Worm (Caenorhabditis elegans) whole organism, L4 larva: ENCODE data around the gene lin-42.

Source experiments
- D1046.2 ChIP-seq: fragments of 200-800 bp; sonication (Bioruptor generic); IDR thresholded peaks from 2 replicates; pipeline ENCODE4 v1.3.6; 2022; ENCODE audit warnings: missing genetic modification characterization, missing compliant biosample characterization
- Y5F2A.4 ChIP-seq: fragments of 200-800 bp; sonication (Bioruptor generic); optimal IDR thresholded peaks from 2 replicates; lab custom pipeline; 2018; ENCODE audit warnings: mild to moderate bottlenecking, missing genetic modification characterization, missing compliant biosample characterization
- ZK546.5 ChIP-seq, 2 experiments: sonication (generic microtip); optimal IDR thresholded peaks; 2 replicates each; lab custom pipeline; 2017; ENCODE audit warnings: missing biosample characterization in 2 of 2, missing genetic modification characterization in 2 of 2
- aly-2 ChIP-seq: sonication (generic microtip); optimal IDR thresholded peaks from 2 replicates; lab custom pipeline; 2018; ENCODE audit warnings: missing biosample characterization, missing genetic modification characterization
- arid-1 ChIP-seq: fragments of 200-800 bp; sonication (Bioruptor generic); conservative IDR thresholded peaks from 2 replicates; pipeline ENCODE4 v1.3.6; 2022; ENCODE audit warnings: missing genetic modification reagents, missing genetic modification characterization, missing compliant biosample characterization
- ceh-20 ChIP-seq: fragments of 200-800 bp; sonication (Bioruptor generic); IDR thresholded peaks from 2 replicates; pipeline ENCODE4 v1.3.6; 2022; ENCODE audit warnings: missing genetic modification reagents, missing genetic modification characterization, missing compliant biosample characterization
- ceh-32 ChIP-seq: sonication (generic microtip); optimal IDR thresholded peaks from 2 replicates; lab custom pipeline; 2016; ENCODE audit warnings: mild to moderate bottlenecking, missing genetic modification characterization, missing compliant biosample characterization; ENCODE audit not compliant: poor library complexity
- ces-1 ChIP-seq: fragments of 150-350 bp; sonication (generic microtip); optimal IDR thresholded peaks from 4 replicates; lab custom pipeline; 2014; ENCODE audit warnings: missing biosample characterization, missing genetic modification reagents, missing genetic modification characterization
- daf-16 ChIP-seq, 3 experiments: sonication (generic microtip); optimal IDR thresholded peaks; 2 replicates each; lab custom pipeline; 2016 to 2017; ENCODE audit warnings: missing genetic modification characterization in 3 of 3, missing genetic modification reagents in 3 of 3, mild to moderate bottlenecking in 2 of 3, missing compliant biosample characterization in 2 of 3, missing biosample characterization in 1 of 3, moderate library complexity in 1 of 3
- duxl-1 ChIP-seq: sonication (generic microtip); optimal IDR thresholded peaks from 2 replicates; lab custom pipeline; 2016; ENCODE audit warnings: mild to moderate bottlenecking, missing genetic modification characterization, moderate library complexity, missing compliant biosample characterization; ENCODE audit not compliant: poor library complexity
- dve-1 ChIP-seq: sonication (generic microtip); optimal IDR thresholded peaks from 2 replicates; lab custom pipeline; 2017; ENCODE audit warnings: antibody characterized with exemption, mild to moderate bottlenecking, missing genetic modification characterization, missing compliant biosample characterization; ENCODE audit not compliant: insufficient read depth
- egl-43 ChIP-seq: fragments of 200-800 bp; sonication (Bioruptor generic); IDR thresholded peaks from 2 replicates; pipeline ENCODE4 v1.3.6; 2022; ENCODE audit warnings: missing genetic modification reagents, missing genetic modification characterization, missing compliant biosample characterization
- hlh-30 ChIP-seq: sonication (generic microtip); optimal IDR thresholded peaks from 2 replicates; lab custom pipeline; 2017; ENCODE audit warnings: antibody characterized with exemption, mild to moderate bottlenecking, missing genetic modification characterization, missing compliant biosample characterization; ENCODE audit not compliant: insufficient read depth
- lin-29 ChIP-seq: fragments of 200-800 bp; sonication (Bioruptor generic); IDR thresholded peaks from 2 replicates; pipeline ENCODE4 v1.3.6; 2022; ENCODE audit warnings: missing genetic modification reagents, missing genetic modification characterization, missing compliant biosample characterization
- madf-9 ChIP-seq: fragments of 200-800 bp; sonication (Bioruptor generic); conservative IDR thresholded peaks from 2 replicates; pipeline ENCODE4 v1.3.6; 2022; ENCODE audit warnings: missing genetic modification reagents, missing genetic modification characterization, missing compliant biosample characterization
- mdl-1 ChIP-seq, 2 experiments: fragments of 150-350 bp in 1 of 2; sonication (generic microtip) in 1 of 2; optimal IDR thresholded peaks; 2 replicates each; lab custom pipeline; 2014 to 2017; ENCODE audit warnings: missing biosample characterization in 2 of 2, missing genetic modification characterization in 2 of 2
- mep-1 ChIP-seq: fragments of 150-350 bp; sonication (generic microtip); optimal IDR thresholded peaks from 3 replicates; lab custom pipeline; 2014; ENCODE audit warnings: missing biosample characterization, missing genetic modification characterization
- nhr-10 ChIP-seq: fragments of 150-350 bp; optimal IDR thresholded peaks from 2 replicates; lab custom pipeline; 2014; ENCODE audit warnings: missing biosample characterization, missing genetic modification characterization
- unc-62 ChIP-seq, 3 experiments: fragments of 150-350 bp in 1 of 3; sonication (generic microtip); optimal IDR thresholded peaks in 2 of 3; peaks in 1 of 3; 1 replicate in 1 of 3; 2 replicates in 2 of 3; lab custom pipeline; 2014 to 2017; ENCODE audit warnings: missing biosample characterization in 3 of 3, missing genetic modification characterization in 3 of 3, missing genetic modification reagents in 3 of 3, missing genotype in 1 of 3
- zfp-2 ChIP-seq: sonication (generic microtip); optimal IDR thresholded peaks from 2 replicates; lab custom pipeline; 2016; ENCODE audit warnings: mild to moderate bottlenecking, missing genetic modification characterization, missing compliant biosample characterization
- zip-2 ChIP-seq: fragments of 150-350 bp; optimal IDR thresholded peaks from 2 replicates; lab custom pipeline; 2014; ENCODE audit warnings: missing biosample characterization, missing genetic modification characterization

Gene lin-42

DNA sequence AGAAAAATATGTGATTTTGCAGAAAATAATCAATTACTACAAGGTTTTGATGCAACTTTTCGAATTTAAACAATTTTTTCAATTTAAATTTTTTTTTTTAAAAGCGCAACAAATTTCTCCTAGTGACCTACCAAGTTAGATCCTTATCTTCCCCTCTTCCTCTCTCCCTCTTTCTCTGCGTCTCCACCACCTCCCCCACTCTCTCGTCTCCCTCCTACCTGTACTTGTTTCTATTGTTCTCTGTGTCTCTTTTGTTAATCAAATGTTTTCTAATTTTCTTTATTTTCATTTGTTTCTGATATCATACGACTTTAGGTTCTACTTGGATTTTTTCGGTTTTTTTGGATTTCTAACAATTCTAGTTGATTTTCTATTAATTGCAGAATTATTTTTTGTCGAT, 64.0 kb downstream of the lin-42 start (continued):
- TF ChIP-seq duxl-1 (tag; lab: Kevin White, UChicago) (no peak), Y5F2A.4 (GFP tag; lab: Kevin White, UChicago) (no peak), ceh-32 (tag; lab: Kevin White, UChicago) (no peak), D1046.2 (GFP tag; lab: Robert Waterston, UW) (no peak), lin-29 (GFP tag; lab: Robert Waterston, UW) (no peak), arid-1 (GFP tag; lab: Robert Waterston, UW) (no peak), hlh-30 (tag; lab: Kevin White, UChicago) (no peak), egl-43 (GFP tag; lab: Robert Waterston, UW) (no peak), nhr-10 (tag; lab: Kevin White, UChicago) (no peak), zfp-2 (tag; lab: Kevin White, UChicago) (no peak), daf-16 (GFP tag; optimal IDR thresholded peaks at IDR 0.05; lab: Kevin White, UChicago) (no peak), daf-16 (tag; optimal IDR thresholded peaks at IDR 0.05; lab: Kevin White, UChicago) (peak; percentile 62), mdl-1 (tag; optimal IDR thresholded peaks at IDR 0.05; lab: Kevin White, UChicago) (no peak), aly-2 (tag; lab: Kevin White, UChicago) (no peak), unc-62 (GFP tag; optimal IDR thresholded peaks at IDR 0.05 in 1 of 2; lab: Kevin White, UChicago) (no peak), unc-62 (tag; optimal IDR thresholded peaks at IDR 0.05; lab: Kevin White, UChicago) (no peak), madf-9 (no peak), zip-2 (tag; lab: Kevin White, UChicago) (no peak), mep-1 (tag; lab: Kevin White, UChicago) (peak; percentile 39), dve-1 (tag; lab: Kevin White, UChicago) (peak; percentile 53), ces-1 (no peak), ZK546.5 (tag; optimal IDR thresholded peaks at IDR 0.05; lab: Kevin White, UChicago) (no peak), ceh-20 (GFP tag; lab: Robert Waterston, UW) (no peak)
